Fruit fly (Drosophila melanogaster): ENCODE data around the gene SLIRP2.

Gene SLIRP2

dm6 chr3R:8659200-8659897 lies 8.5 kb downstream of the SLIRP2 start (continued):
- TF ChIP-seq oc (tag; optimal IDR thresholded peaks at IDR 0.05) (peak; percentile 73), cg (GFP tag; optimal IDR thresholded peaks at IDR 0.05) (peak; percentile 96), CG4404 (GFP tag; IDR thresholded peaks at IDR 0.05) (no peak), CG9215 (GFP tag; IDR thresholded peaks at IDR 0.05) (peak; percentile 33; the same call in 1 of the 2 replicates), CG15696 (tag; optimal IDR thresholded peaks at IDR 0.05) (peak; percentile 33), btn (GFP tag; optimal IDR thresholded peaks at IDR 0.05) (no peak), Asciz (GFP tag; optimal IDR thresholded peaks at IDR 0.05) (peak; percentile 25), tgo (GFP tag; IDR thresholded peaks at IDR 0.05) (peak; percentile 53), inv (GFP tag; IDR thresholded peaks at IDR 0.05; ENCODE audit: partially characterized antibody) (peak; percentile 10; the same call in 1 of the 2 replicates), MESR4 (GFP tag; optimal IDR thresholded peaks at IDR 0.05) (peak; percentile 33), croc (GFP tag; conservative IDR thresholded peaks at IDR 0.05) (no peak), gem (tag; optimal IDR thresholded peaks at IDR 0.05) (peak; percentile 71), ems (GFP tag; optimal IDR thresholded peaks at IDR 0.05) (peak; percentile 29), C15 (GFP tag; IDR thresholded peaks at IDR 0.05) (no peak), CG12942 (GFP tag; optimal IDR thresholded peaks at IDR 0.05) (peak; percentile 22), D19A (tag; optimal IDR thresholded peaks at IDR 0.05) (peak; percentile 66), Fer3 (tag; optimal IDR thresholded peaks at IDR 0.05) (peak; percentile 69), CG30020 (tag; optimal IDR thresholded peaks at IDR 0.05) (no peak), yki (optimal IDR thresholded peaks at IDR 0.05) (no peak), ato (GFP tag; IDR thresholded peaks at IDR 0.05; ENCODE audit: partially characterized antibody) (0 out of 2 replicates have a peak, but pooled peaks have one; percentile 23), CG1024 (GFP tag; IDR thresholded peaks at IDR 0.05) (no peak), Hey (tag; optimal IDR thresholded peaks at IDR 0.05) (no peak), CG3281 (GFP tag; optimal IDR thresholded peaks at IDR 0.05) (peak; percentile 74), Jarid2 (GFP tag; optimal IDR thresholded peaks at IDR 0.05) (no peak), CG34224 (GFP tag; IDR thresholded peaks at IDR 0.05; ENCODE audit: partially characterized antibody) (no peak), ind (GFP tag; optimal IDR thresholded peaks at IDR 0.05) (peak; percentile 23), CG7357 (GFP tag; IDR thresholded peaks at IDR 0.05) (no peak), Hmr (GFP tag; optimal IDR thresholded peaks at IDR 0.05) (peak; percentile 77), CG12744 (GFP tag; optimal IDR thresholded peaks at IDR 0.05) (no peak), CG8765 (GFP tag; IDR thresholded peaks at IDR 0.05) (no peak), slp2 (GFP tag; optimal IDR thresholded peaks at IDR 0.05) (no peak), CG1792 (GFP tag; optimal IDR thresholded peaks at IDR 0.05) (no peak), sens-2 (GFP tag; IDR thresholded peaks at IDR 0.05) (0 out of 2 replicates have a peak, but pooled peaks have one; percentile 16), CG5180 (GFP tag; optimal IDR thresholded peaks at IDR 0.05) (peak; percentile 70), CG3726 (GFP tag; IDR thresholded peaks at IDR 0.05) (no peak), vnd (GFP tag; IDR thresholded peaks at IDR 0.05; ENCODE audit: partially characterized antibody) (no peak), Hand (GFP tag; optimal IDR thresholded peaks at IDR 0.05) (peak; percentile 21), CG10543 (GFP tag; optimal IDR thresholded peaks at IDR 0.05) (peak; percentile 79), CG11398 (GFP tag; optimal IDR thresholded peaks at IDR 0.05) (peak; percentile 18), CG10147 (GFP tag; optimal IDR thresholded peaks at IDR 0.05) (peak; percentile 53), Side (GFP tag; optimal IDR thresholded peaks at IDR 0.05) (peak; percentile 31), Xbp1 (GFP tag; optimal IDR thresholded peaks at IDR 0.05) (peak; percentile 56), Doc3 (GFP tag; IDR thresholded peaks at IDR 0.05; ENCODE audit: partially characterized antibody) (no peak), GATAe (GFP tag; conservative IDR thresholded peaks at IDR 0.05) (no peak), CG3065 (GFP tag; optimal IDR thresholded peaks at IDR 0.05) (no peak), NfI (GFP tag; optimal IDR thresholded peaks at IDR 0.05) (peak; percentile 63), Ssrp (tag; optimal IDR thresholded peaks at IDR 0.05) (peak; percentile 36), crp (GFP tag; optimal IDR thresholded peaks at IDR 0.05) (peak in 1 of 2 experiments; percentile 8), tap (tag; optimal IDR thresholded peaks at IDR 0.05) (peak; percentile 24)

All from whole organism, embryonic.